Fruit fly (Drosophila melanogaster): ENCODE results near the gene Coa8.

Gene Coa8

dm6 chrX:1842875-1843274 is 37.2 kb upstream of the Coa8 start:
- TF ChIP-seq CG7045 (GFP tag; optimal IDR thresholded peaks at IDR 0.05), result no peak
- TF ChIP-seq cic (GFP tag; optimal IDR thresholded peaks at IDR 0.05), result peak; percentile 48
- no peak for TF ChIP-seq pad (GFP tag; optimal IDR thresholded peaks at IDR 0.05)
- peak; percentile 9 for TF ChIP-seq CG11617 (GFP tag; optimal IDR thresholded peaks at IDR 0.05)
- TF ChIP-seq kay (GFP tag; ENCODE audit: borderline replicate concordance), result peak; percentile 58
- TF ChIP-seq Mnt (GFP tag; optimal IDR thresholded peaks at IDR 0.05), result peak; percentile 82
- TF ChIP-seq tj (GFP tag; optimal IDR thresholded peaks at IDR 0.05), result peak; percentile 89
- TF ChIP-seq cnc (optimal IDR thresholded peaks at IDR 0.05), result peak; percentile 8 to 14
- TF ChIP-seq bab1 (GFP tag; optimal IDR thresholded peaks at IDR 0.05), result peak; percentile 47
- TF ChIP-seq CG7101 (tag; optimal IDR thresholded peaks at IDR 0.05), result no peak
- TF ChIP-seq Hr96 (GFP tag; optimal IDR thresholded peaks at IDR 0.05), result no peak

dm6 chrX:1845413-1845951 is 34.6 kb upstream of the Coa8 start:
- no peak for TF ChIP-seq Clk (GFP tag; optimal IDR thresholded peaks at IDR 0.05)
- peak; percentile 71 for TF ChIP-seq kay (GFP tag; ENCODE audit: borderline replicate concordance)
- peak; percentile 57 for TF ChIP-seq CG1620 (GFP tag; optimal IDR thresholded peaks at IDR 0.05)
- no peak for TF ChIP-seq cnc (optimal IDR thresholded peaks at IDR 0.05)
- TF ChIP-seq tj (GFP tag; optimal IDR thresholded peaks at IDR 0.05), result peak; percentile 36
- peak; percentile 49 for TF ChIP-seq CG11617 (GFP tag; optimal IDR thresholded peaks at IDR 0.05)
- peak; percentile 78 for TF ChIP-seq cic (GFP tag; optimal IDR thresholded peaks at IDR 0.05)
- peak; percentile 40 for TF ChIP-seq CG12768 (GFP tag; optimal IDR thresholded peaks at IDR 0.05)
- TF ChIP-seq CG7045 (GFP tag; optimal IDR thresholded peaks at IDR 0.05), result peak; percentile 34
- TF ChIP-seq CG14711 (tag; optimal IDR thresholded peaks at IDR 0.05), result peak; percentile 35
- peak; percentile 59 for TF ChIP-seq Mnt (GFP tag; optimal IDR thresholded peaks at IDR 0.05)
- TF ChIP-seq CG5204 (GFP tag; optimal IDR thresholded peaks at IDR 0.05), result no peak
- peak; percentile 80 for TF ChIP-seq ovo (GFP tag; optimal IDR thresholded peaks at IDR 0.05)
- no peak for TF ChIP-seq pad (GFP tag; optimal IDR thresholded peaks at IDR 0.05)
- no peak for TF ChIP-seq Hr96 (GFP tag; optimal IDR thresholded peaks at IDR 0.05)
- TF ChIP-seq CG7101 (tag; optimal IDR thresholded peaks at IDR 0.05), result peak; percentile 70
- TF ChIP-seq bab1 (GFP tag; optimal IDR thresholded peaks at IDR 0.05), result no peak
- TF ChIP-seq CG33017 (tag; optimal IDR thresholded peaks at IDR 0.05), result no peak
- TF ChIP-seq Crg-1 (GFP tag; optimal IDR thresholded peaks at IDR 0.05), result peak; percentile 78
- TF ChIP-seq toe (GFP tag; optimal IDR thresholded peaks at IDR 0.05), result no peak

DNA sequence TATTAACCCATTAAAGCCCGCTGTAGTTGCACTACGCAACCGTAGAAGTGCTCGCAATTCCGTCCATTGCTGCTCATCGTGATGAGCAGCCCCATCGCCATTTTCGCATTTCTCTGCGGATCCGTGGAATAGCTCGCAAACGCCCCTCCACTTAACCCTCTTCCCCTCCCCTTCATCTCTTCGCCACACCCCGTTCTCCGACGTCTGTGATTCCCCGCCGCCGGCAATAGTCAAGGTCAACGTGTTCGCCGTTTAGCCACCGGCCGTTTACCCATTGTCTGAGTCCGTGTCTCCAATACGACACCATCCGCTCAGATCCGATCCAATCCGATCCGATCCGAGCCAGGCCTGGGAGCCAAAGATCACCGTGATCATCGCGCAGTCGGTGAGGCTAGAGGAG is 33.7 kb upstream of the Coa8 start:
- TF ChIP-seq Clk (GFP tag; optimal IDR thresholded peaks at IDR 0.05) (no peak), bab1 (GFP tag; optimal IDR thresholded peaks at IDR 0.05) (no peak), Mnt (GFP tag; optimal IDR thresholded peaks at IDR 0.05) (no peak)

- TF ChIP-seq tj (GFP tag; optimal IDR thresholded peaks at IDR 0.05) (no peak), Clk (GFP tag; optimal IDR thresholded peaks at IDR 0.05) (no peak), cnc (optimal IDR thresholded peaks at IDR 0.05) (no peak), CG5204 (GFP tag; optimal IDR thresholded peaks at IDR 0.05) (no peak), pad (GFP tag; optimal IDR thresholded peaks at IDR 0.05) (no peak), CG11617 (GFP tag; optimal IDR thresholded peaks at IDR 0.05) (no peak), CG12768 (GFP tag; optimal IDR thresholded peaks at IDR 0.05) (no peak), CG1620 (GFP tag; optimal IDR thresholded peaks at IDR 0.05) (no peak), cic (GFP tag; optimal IDR thresholded peaks at IDR 0.05) (no peak), bab1 (GFP tag; optimal IDR thresholded peaks at IDR 0.05) (no peak)
Measured at dm6 chrX:1847735-1848134, 32.3 kb upstream of the Coa8 start.

dm6 chrX:1848624-1849198 is 31.4 kb upstream of the Coa8 start:
- TF ChIP-seq ovo (GFP tag; optimal IDR thresholded peaks at IDR 0.05) (no peak), CG12768 (GFP tag; optimal IDR thresholded peaks at IDR 0.05) (no peak), CG1620 (GFP tag; optimal IDR thresholded peaks at IDR 0.05) (no peak)

- TF ChIP-seq toe (GFP tag; optimal IDR thresholded peaks at IDR 0.05) (peak; percentile 57), Crg-1 (GFP tag; optimal IDR thresholded peaks at IDR 0.05) (peak; percentile 63), cic (GFP tag; optimal IDR thresholded peaks at IDR 0.05) (peak; percentile 57), CG7045 (GFP tag; optimal IDR thresholded peaks at IDR 0.05) (peak; percentile 57), bab1 (GFP tag; optimal IDR thresholded peaks at IDR 0.05) (peak; percentile 86), CG1620 (GFP tag; optimal IDR thresholded peaks at IDR 0.05) (peak; percentile 75), CG11617 (GFP tag; optimal IDR thresholded peaks at IDR 0.05) (peak; percentile 87), CG12768 (GFP tag; optimal IDR thresholded peaks at IDR 0.05) (peak; percentile 79), kay (GFP tag; ENCODE audit: borderline replicate concordance) (peak; percentile 93), ovo (GFP tag; optimal IDR thresholded peaks at IDR 0.05) (peak; percentile 30), CG5204 (GFP tag; optimal IDR thresholded peaks at IDR 0.05) (peak; percentile 70), Hr96 (GFP tag; optimal IDR thresholded peaks at IDR 0.05) (peak; percentile 67), cnc (optimal IDR thresholded peaks at IDR 0.05) (no peak), CG33017 (tag; optimal IDR thresholded peaks at IDR 0.05) (peak; percentile 76), pad (GFP tag; optimal IDR thresholded peaks at IDR 0.05) (peak; percentile 76), Mnt (GFP tag; optimal IDR thresholded peaks at IDR 0.05) (peak; percentile 94), tj (GFP tag; optimal IDR thresholded peaks at IDR 0.05) (peak; percentile 73), CG14711 (tag; optimal IDR thresholded peaks at IDR 0.05) (peak; percentile 83), Clk (GFP tag; optimal IDR thresholded peaks at IDR 0.05) (peak; percentile 36), CG7101 (tag; optimal IDR thresholded peaks at IDR 0.05) (peak; percentile 91)
Measured at dm6 chrX:1849914-1850313, 30.2 kb upstream of the Coa8 start.
